Worm (Caenorhabditis elegans): ENCODE results near the gene C07G3.15.

The C07G3.15 gene

DNA sequence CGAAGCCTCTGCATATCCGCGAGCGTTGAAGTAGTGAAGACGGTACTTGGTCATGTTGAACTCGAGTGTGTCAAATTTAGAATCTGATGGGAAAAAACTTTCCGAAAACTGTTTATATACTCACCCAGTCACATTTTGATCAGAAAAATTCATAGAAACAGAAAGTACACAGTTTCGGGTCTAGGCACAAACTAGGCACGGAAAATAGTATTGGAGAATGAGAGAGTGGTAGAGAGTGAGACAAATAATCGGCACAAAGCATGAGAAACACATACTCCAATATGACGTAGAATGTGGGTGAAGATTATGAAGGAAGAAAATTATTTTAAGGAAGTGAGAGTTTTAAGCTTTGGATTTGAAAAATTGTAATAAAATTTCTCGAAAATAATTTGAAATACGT is 28.3 kb downstream of the C07G3.15 start, which contains the start of gene gst-33:
TSS of gene gst-33 (minus strand) at position 127 of the 400 bp plus-strand sequence.
- TF ChIP-seq ceh-79 (tag; optimal IDR thresholded peaks at IDR 0.05) (no peak), hmg-1.2 (GFP tag; IDR thresholded peaks at IDR 0.05) (peak; percentile 88)

DNA sequence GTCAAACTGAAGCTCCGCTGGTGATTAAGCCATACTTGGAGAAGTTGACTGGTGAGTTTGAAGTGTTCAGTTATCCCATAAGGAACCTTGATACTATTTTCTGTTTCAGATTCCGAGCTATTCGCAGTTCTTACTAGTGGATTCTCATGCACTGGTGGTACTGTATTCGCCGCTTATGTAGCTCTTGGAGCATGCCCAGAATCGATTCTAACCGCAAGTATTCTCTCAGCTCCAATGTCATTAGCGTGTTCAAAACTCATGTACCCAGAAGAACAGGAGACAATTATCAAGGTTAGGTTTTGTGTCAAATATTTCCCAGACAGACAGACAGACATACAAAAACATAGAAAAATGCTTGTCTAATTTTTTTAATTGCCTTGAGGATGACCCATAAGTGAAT is 31.9 kb downstream of the C07G3.15 start:
- TF ChIP-seq ztf-28 (GFP tag; IDR thresholded peaks at IDR 0.05): no peak
- TF ChIP-seq ztf-22 (GFP tag; optimal IDR thresholded peaks at IDR 0.05): no peak
- TF ChIP-seq madf-8 (GFP tag; conservative IDR thresholded peaks at IDR 0.05): no peak
- TF ChIP-seq C17E4.6 (GFP tag; IDR thresholded peaks at IDR 0.05): no peak
- TF ChIP-seq F55B11.4 (tag; optimal IDR thresholded peaks at IDR 0.05; ENCODE audit: borderline replicate concordance, insufficient read depth): no peak
- TF ChIP-seq die-1 (tag; optimal IDR thresholded peaks at IDR 0.05): no peak
- no peak for TF ChIP-seq hmg-20 (GFP tag; IDR thresholded peaks at IDR 0.05)
- TF ChIP-seq ceh-100 (GFP tag; IDR thresholded peaks at IDR 0.05): no peak
- TF ChIP-seq F37B4.10 (GFP tag; IDR thresholded peaks at IDR 0.05): no peak
- TF ChIP-seq fkh-3 (tag; optimal IDR thresholded peaks at IDR 0.05): no peak
- no peak for TF ChIP-seq ceh-79 (tag; optimal IDR thresholded peaks at IDR 0.05)
- TF ChIP-seq B0019.2 (GFP tag; conservative IDR thresholded peaks at IDR 0.05): no peak
- no peak for TF ChIP-seq zim-3 (tag; optimal IDR thresholded peaks at IDR 0.05)
- TF ChIP-seq hlh-12 (tag; optimal IDR thresholded peaks at IDR 0.05): no peak
- no peak for TF ChIP-seq cebp-2 (GFP tag; IDR thresholded peaks at IDR 0.05)
- no peak for TF ChIP-seq ceh-27 (GFP tag; optimal IDR thresholded peaks at IDR 0.05)
- no peak for TF ChIP-seq lin-35 (GFP tag; optimal IDR thresholded peaks at IDR 0.05)
- TF ChIP-seq F49E8.2 (tag; optimal IDR thresholded peaks at IDR 0.05; ENCODE audit: insufficient read depth): no peak
- no peak for TF ChIP-seq ztf-3 (GFP tag; optimal IDR thresholded peaks at IDR 0.05)

DNA sequence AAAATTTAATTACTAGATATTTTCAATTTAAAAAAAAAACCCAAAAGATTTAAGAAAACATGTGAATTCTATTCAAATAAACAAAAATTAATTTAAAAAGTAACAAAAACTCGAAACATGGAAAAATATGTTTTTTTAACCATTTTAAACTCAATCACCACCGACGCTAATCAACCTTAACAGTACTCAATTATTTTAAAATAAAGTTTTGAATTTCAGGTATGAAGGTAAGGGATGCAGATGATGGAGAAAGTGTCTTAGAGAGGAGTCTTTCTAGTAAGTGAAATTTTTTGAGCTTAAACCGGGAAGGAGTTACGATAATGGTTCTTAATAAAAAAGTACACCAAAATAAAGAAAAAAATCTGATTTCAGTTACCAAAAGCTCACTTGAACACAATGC is 33.3 kb downstream of the C07G3.15 start, which contains the start of gene slc-28.1:
TSS of gene slc-28.1 (plus strand) at position 301 of the 400 bp plus-strand sequence.
- TF ChIP-seq zfh-2 (GFP tag; conservative IDR thresholded peaks at IDR 0.05) (no peak), F23B12.7 (tag; optimal IDR thresholded peaks at IDR 0.05; ENCODE audit: insufficient read depth) (no peak), K11D2.4 (GFP tag; IDR thresholded peaks at IDR 0.05) (no peak), rpc-1 (optimal IDR thresholded peaks at IDR 0.05) (no peak), rpc-1 (tag; optimal IDR thresholded peaks at IDR 0.05) (no peak), rcor-1 (GFP tag; IDR thresholded peaks at IDR 0.05) (no peak), B0019.2 (GFP tag; conservative IDR thresholded peaks at IDR 0.05) (no peak), B0035.1 (tag; optimal IDR thresholded peaks at IDR 0.05) (no peak), let-526 (GFP tag; IDR thresholded peaks at IDR 0.05) (no peak), Y53F4B.3 (GFP tag; IDR thresholded peaks at IDR 0.05) (no peak), efl-1 (GFP tag; optimal IDR thresholded peaks at IDR 0.05) (no peak), die-1 (tag; optimal IDR thresholded peaks at IDR 0.05) (no peak), sptf-2 (GFP tag; optimal IDR thresholded peaks at IDR 0.05) (no peak), lsl-1 (GFP tag; optimal IDR thresholded peaks at IDR 0.05) (no peak), ceh-40 (GFP tag; IDR thresholded peaks at IDR 0.05) (no peak), F57C9.4 (tag; optimal IDR thresholded peaks at IDR 0.05) (no peak), lin-26 (GFP tag; IDR thresholded peaks at IDR 0.05) (no peak)

DNA sequence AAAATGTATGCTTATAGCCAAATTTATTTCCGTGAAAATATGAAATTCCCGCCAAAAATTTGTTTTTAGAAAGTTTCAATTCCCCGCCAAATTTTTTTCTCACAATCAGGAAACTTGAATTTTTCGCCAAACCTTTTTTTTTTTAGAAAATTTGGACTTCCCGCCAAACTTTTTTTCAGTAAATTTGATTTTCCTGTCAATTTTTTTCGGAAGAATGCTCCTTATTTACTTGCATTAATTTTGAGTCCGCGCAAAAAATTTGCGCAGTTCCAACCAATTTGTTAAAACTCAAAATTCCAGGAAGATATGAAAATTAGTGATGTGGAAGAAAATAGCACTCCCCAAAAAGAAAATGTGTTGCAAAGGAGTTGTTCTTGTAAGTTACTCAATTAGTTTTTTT is 36.9 kb downstream of the C07G3.15 start, which contains the start of gene slc-28.2:
TSS of gene slc-28.2 (plus strand) at position 301 of the 400 bp plus-strand sequence.
- TF ChIP-seq Y67H2A.10 (GFP tag; conservative IDR thresholded peaks at IDR 0.05) (no peak), ccch-3 (GFP tag; optimal IDR thresholded peaks at IDR 0.05) (no peak), atf-7 (tag; optimal IDR thresholded peaks at IDR 0.05) (no peak), aptf-3 (GFP tag; IDR thresholded peaks at IDR 0.05) (no peak), dpl-1 (GFP tag; optimal IDR thresholded peaks at IDR 0.05) (no peak), lin-26 (GFP tag; IDR thresholded peaks at IDR 0.05) (no peak), rcor-1 (GFP tag; IDR thresholded peaks at IDR 0.05) (no peak), zfh-2 (GFP tag; conservative IDR thresholded peaks at IDR 0.05) (no peak), K12H6.12 (tag; optimal IDR thresholded peaks at IDR 0.05) (no peak), attf-3 (GFP tag; conservative IDR thresholded peaks at IDR 0.05) (no peak), F10E7.11 (tag; optimal IDR thresholded peaks at IDR 0.05) (no peak), rpc-1 (optimal IDR thresholded peaks at IDR 0.05) (no peak), rpc-1 (tag; optimal IDR thresholded peaks at IDR 0.05) (no peak), madf-8 (GFP tag; conservative IDR thresholded peaks at IDR 0.05) (no peak), F33H1.4 (GFP tag; IDR thresholded peaks at IDR 0.05) (no peak)

Measured in whole organism, young adult.